Worm (Caenorhabditis elegans) whole organism, L4 larva: ENCODE data around the gene sri-46.

Source experiments
- saeg-2 ChIP-seq: fragments of 200-800 bp; sonication (Bioruptor generic); IDR thresholded peaks from 2 replicates; pipeline ENCODE4 v1.3.6; 2022; ENCODE audit warnings: missing genetic modification reagents, missing genetic modification characterization, missing compliant biosample characterization
- ztf-11 ChIP-seq: fragments of 150-350 bp; optimal IDR thresholded peaks from 2 replicates; lab custom pipeline; 2014; ENCODE audit warnings: missing biosample characterization, missing genetic modification characterization

DNA sequence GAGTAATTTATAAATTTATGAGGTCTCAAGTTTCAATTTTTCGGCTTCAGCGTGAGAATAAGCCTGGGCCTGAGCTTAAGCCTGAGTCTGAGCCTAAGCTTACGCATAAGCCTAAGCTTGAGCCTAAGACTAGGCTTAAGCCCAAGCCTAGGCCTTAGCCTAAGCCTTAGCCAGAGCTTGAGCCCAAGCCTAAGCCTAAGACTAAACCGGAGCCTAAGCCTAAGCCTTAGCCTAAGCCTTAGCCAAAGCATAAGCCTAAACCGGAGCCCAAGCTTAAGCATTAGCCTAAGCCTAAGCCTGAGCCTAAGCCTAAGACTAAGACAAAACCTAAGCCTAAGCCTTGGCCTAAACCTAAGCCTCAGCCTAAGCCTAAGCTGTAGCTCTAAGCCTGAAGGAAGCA is 27.2 kb downstream of the sri-46 start:
- TF ChIP-seq saeg-2 (GFP tag; lab: Robert Waterston, UW): no peak
- TF ChIP-seq ztf-11 (tag; lab: Kevin White, UChicago): no peak
